Fruit fly (Drosophila melanogaster): ENCODE data around the gene CG43288.

The CG43288 gene

DNA sequence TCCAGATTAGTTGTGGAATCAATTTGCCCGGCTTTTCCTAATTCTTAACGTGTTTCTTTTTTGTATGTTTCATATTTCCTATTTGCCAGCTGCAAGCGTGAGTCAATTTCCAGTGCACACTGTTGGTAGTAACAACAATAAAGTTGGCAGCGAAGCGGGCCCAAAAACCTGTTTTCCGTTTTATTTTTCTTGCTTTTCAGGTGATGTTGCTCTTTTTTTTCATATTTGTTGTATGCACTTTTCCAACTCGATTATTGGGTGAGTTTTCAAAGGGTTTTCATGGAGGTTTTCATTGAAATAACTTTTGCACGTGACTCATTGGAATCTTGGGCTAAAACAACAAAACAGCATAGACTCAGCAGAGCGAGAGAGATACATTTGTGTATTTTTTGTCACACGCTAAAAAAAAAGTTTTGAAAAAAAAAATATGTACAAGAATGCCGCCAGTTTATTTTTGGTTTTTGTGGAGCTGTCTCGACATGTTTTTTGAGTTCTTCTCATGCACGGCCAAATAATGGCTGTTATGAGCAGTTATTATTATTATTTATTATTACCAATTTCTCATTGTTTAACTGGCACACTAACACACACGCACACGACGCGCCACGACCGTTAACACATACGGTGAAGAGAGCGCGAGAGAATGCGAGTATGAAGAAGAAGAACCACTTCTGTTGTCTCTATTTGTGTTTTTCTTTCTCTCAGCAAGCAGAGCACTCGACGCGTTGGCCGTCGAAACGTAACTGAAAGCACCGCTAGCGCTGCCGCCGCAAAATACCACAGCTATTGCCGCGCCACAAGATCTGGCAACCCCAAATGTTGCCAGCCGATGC lies 7.3 kb upstream of the CG43288 start, which contains the start of gene Fas2 (continued):
- TF ChIP-seq phol (tag; optimal IDR thresholded peaks at IDR 0.05) (peak; percentile 21), H15 (GFP tag; IDR thresholded peaks at IDR 0.05) (peak; percentile 9; the same call in 1 of the 3 replicates), CG4707 (GFP tag; optimal IDR thresholded peaks at IDR 0.05) (peak; percentile 50), CG18476 (GFP tag; optimal IDR thresholded peaks at IDR 0.05) (peak; percentile 45), CG17359 (tag; optimal IDR thresholded peaks at IDR 0.05) (peak; percentile 57), CG17568 (GFP tag; optimal IDR thresholded peaks at IDR 0.05) (peak; percentile 39), dmrt99B (tag; optimal IDR thresholded peaks at IDR 0.05) (peak; percentile 35), tna (GFP tag; IDR thresholded peaks at IDR 0.05; ENCODE audit: partially characterized antibody) (peak; percentile 48; the same call in 1 of the 2 replicates), unpg (GFP tag; optimal IDR thresholded peaks at IDR 0.05) (peak; percentile 60), ftz-f1 (GFP tag; optimal IDR thresholded peaks at IDR 0.05) (peak; percentile 26), esg (GFP tag; conservative IDR thresholded peaks at IDR 0.05) (0 out of 2 replicates have a peak, but pooled peaks have one; percentile 10), CG1602 (GFP tag; optimal IDR thresholded peaks at IDR 0.05) (peak; percentile 23), croc (GFP tag; conservative IDR thresholded peaks at IDR 0.05) (no peak), lmd (GFP tag; IDR thresholded peaks at IDR 0.05) (peak; percentile 51), Ssrp (tag; optimal IDR thresholded peaks at IDR 0.05) (no peak), CG4424 (GFP tag; optimal IDR thresholded peaks at IDR 0.05) (no peak), lilli (GFP tag; optimal IDR thresholded peaks at IDR 0.05) (peak; percentile 33), CG1024 (GFP tag; IDR thresholded peaks at IDR 0.05) (peak; percentile 27; the same call in 1 of the 2 replicates), Abd-B (GFP tag; optimal IDR thresholded peaks at IDR 0.05) (peak; percentile 8), Fer3 (tag; optimal IDR thresholded peaks at IDR 0.05) (peak; percentile 44), CG4328 (GFP tag; optimal IDR thresholded peaks at IDR 0.05) (no peak), grau (tag; optimal IDR thresholded peaks at IDR 0.05) (peak; percentile 27), CG13287 (GFP tag; IDR thresholded peaks at IDR 0.05; ENCODE audit: partially characterized antibody) (0 out of 2 replicates have a peak, but pooled peaks have one; percentile 39), Bdp1 (GFP tag; optimal IDR thresholded peaks at IDR 0.05) (peak; percentile 17), CG2202 (tag; optimal IDR thresholded peaks at IDR 0.05) (no peak), gcm (GFP tag; optimal IDR thresholded peaks at IDR 0.05) (no peak), CG2875 (GFP tag; optimal IDR thresholded peaks at IDR 0.05) (peak; percentile 47), CG11456 (GFP tag; IDR thresholded peaks at IDR 0.05) (0 out of 3 replicates have a peak, but pooled peaks have one; percentile 61), CG6813 (GFP tag; optimal IDR thresholded peaks at IDR 0.05) (peak; percentile 28), CG12391 (tag; optimal IDR thresholded peaks at IDR 0.05) (peak; percentile 14), CG17328 (GFP tag; IDR thresholded peaks at IDR 0.05) (0 out of 2 replicates have a peak, but pooled peaks have one; percentile 30), CG7928 (GFP tag; optimal IDR thresholded peaks at IDR 0.05) (peak; percentile 30), Oli (tag; optimal IDR thresholded peaks at IDR 0.05) (peak; percentile 38), Optix (GFP tag; IDR thresholded peaks at IDR 0.05) (0 out of 3 replicates have a peak, but pooled peaks have one; percentile 38), Ada2b (GFP tag; IDR thresholded peaks at IDR 0.05) (peak; percentile 53), CG15269 (tag; optimal IDR thresholded peaks at IDR 0.05) (peak; percentile 25), Taf1 (GFP tag; IDR thresholded peaks at IDR 0.05) (0 out of 2 replicates have a peak, but pooled peaks have one; percentile 52), Trl (optimal IDR thresholded peaks at IDR 0.05) (peak; percentile 48 to 55), Trl (GFP tag; optimal IDR thresholded peaks at IDR 0.05) (peak; percentile 48), CkIIα-i1 (GFP tag; IDR thresholded peaks at IDR 0.05) (no peak), Dek (tag; optimal IDR thresholded peaks at IDR 0.05) (peak; percentile 16), Nf-YC (tag; optimal IDR thresholded peaks at IDR 0.05) (peak; percentile 15), CG10366 (GFP tag; IDR thresholded peaks at IDR 0.05) (peak; percentile 27; the same call in 1 of the 2 replicates), Atf6 (GFP tag; IDR thresholded peaks at IDR 0.05) (peak; percentile 52), onecut (GFP tag; IDR thresholded peaks at IDR 0.05) (peak; percentile 72), slbo (GFP tag; IDR thresholded peaks at IDR 0.05) (peak; percentile 66), Hr51 (GFP tag; optimal IDR thresholded peaks at IDR 0.05) (peak in 1 of 2 experiments; percentile 33)
